Fruit fly (Drosophila melanogaster) whole organism, pupa: ENCODE measurements around the gene Mt2.

Experiments
- CG10348 ChIP-seq: fragments of 200-800 bp; sonication (Bioruptor generic); IDR thresholded peaks from 2 replicates; pipeline ENCODE4 v1.3.6; 2022; ENCODE audit warnings: missing biosample characterization, missing genetic modification characterization
- CG12605 ChIP-seq: fragments of 200-800 bp; sonication (Bioruptor generic); IDR thresholded peaks from 2 replicates; pipeline ENCODE4 v1.3.6; 2022; ENCODE audit warnings: missing biosample characterization, missing genetic modification characterization
- CG13204 ChIP-seq: fragments of 200-800 bp; sonication (Bioruptor generic); optimal IDR thresholded peaks from 2 replicates; lab custom pipeline; 2018; ENCODE audit warnings: missing biosample characterization, mild to moderate bottlenecking, missing genetic modification characterization, moderate library complexity
- CG14655 ChIP-seq: fragments of 200-800 bp; sonication (Bioruptor generic); optimal IDR thresholded peaks from 3 replicates; lab custom pipeline; 2017; ENCODE audit warnings: mild to moderate bottlenecking, missing biosample characterization, missing genetic modification reagents, missing genetic modification characterization
- CG15710 ChIP-seq: fragments of 200-800 bp; sonication (Bioruptor generic); optimal IDR thresholded peaks from 2 replicates; lab custom pipeline; 2018; ENCODE audit warnings: missing biosample characterization, mild to moderate bottlenecking, missing genetic modification characterization, moderate library complexity
- CG17806 ChIP-seq: fragments of 200-800 bp; sonication (Bioruptor generic); optimal IDR thresholded peaks from 2 replicates; lab custom pipeline; 2018; ENCODE audit warnings: missing biosample characterization, mild to moderate bottlenecking, missing genetic modification characterization, moderate library complexity
- CG32121 ChIP-seq: fragments of 200-800 bp; sonication (Bioruptor generic); IDR thresholded peaks from 2 replicates; pipeline ENCODE4 v1.3.6; 2022; ENCODE audit warnings: missing biosample characterization, missing genetic modification characterization
- CG34367 ChIP-seq: fragments of 200-800 bp; sonication (Bioruptor generic); optimal IDR thresholded peaks from 2 replicates; lab custom pipeline; 2018; ENCODE audit warnings: missing biosample characterization, mild to moderate bottlenecking, missing genetic modification characterization
- CG4496 ChIP-seq: fragments of 200-800 bp; sonication (Bioruptor generic); IDR thresholded peaks from 3 replicates; pipeline ENCODE4 v1.3.6; 2022; ENCODE audit warnings: missing biosample characterization, missing genetic modification characterization
- CG8159 ChIP-seq: fragments of 200-800 bp; sonication (Bioruptor generic); optimal IDR thresholded peaks from 3 replicates; lab custom pipeline; 2018; ENCODE audit warnings: missing biosample characterization, mild to moderate bottlenecking, missing genetic modification characterization, moderate library complexity
- CG8301 ChIP-seq: fragments of 200-800 bp; sonication (Bioruptor generic); optimal IDR thresholded peaks from 2 replicates; lab custom pipeline; 2018; ENCODE audit warnings: missing biosample characterization, mild to moderate bottlenecking, missing genetic modification characterization
- CG9948 ChIP-seq: fragments of 200-800 bp; sonication (Bioruptor generic); optimal IDR thresholded peaks from 2 replicates; lab custom pipeline; 2018; ENCODE audit warnings: missing biosample characterization, mild to moderate bottlenecking, missing genetic modification characterization, moderate library complexity
- D1 ChIP-seq: fragments of 200-800 bp; sonication (Bioruptor generic); optimal IDR thresholded peaks from 2 replicates; lab custom pipeline; 2018; ENCODE audit warnings: missing biosample characterization, mild to moderate bottlenecking, missing genetic modification characterization, moderate library complexity
- EcR ChIP-seq: fragments of 200-800 bp; sonication (Bioruptor generic); optimal IDR thresholded peaks from 3 replicates; lab custom pipeline; 2019; ENCODE audit warnings: missing biosample characterization, missing genetic modification characterization, mild to moderate bottlenecking, moderate library complexity, missing genetic modification reagents
- Ets98B ChIP-seq: fragments of 200-800 bp; sonication (Bioruptor generic); IDR thresholded peaks from 2 replicates; pipeline ENCODE4 v1.3.6; 2022; ENCODE audit warnings: missing biosample characterization, missing genetic modification characterization
- Pif1A ChIP-seq: fragments of 200-800 bp; sonication (Bioruptor generic); optimal IDR thresholded peaks from 3 replicates; lab custom pipeline; 2016; ENCODE audit warnings: missing biosample characterization, missing genetic modification characterization
- Pif1B ChIP-seq: fragments of 200-800 bp; sonication (Bioruptor generic); optimal IDR thresholded peaks from 3 replicates; lab custom pipeline; 2016; ENCODE audit warnings: missing biosample characterization, missing genetic modification characterization
- Snoo ChIP-seq: fragments of 200-800 bp; sonication (Bioruptor generic); optimal IDR thresholded peaks from 3 replicates; lab custom pipeline; 2017; ENCODE audit warnings: missing biosample characterization, mild to moderate bottlenecking, missing genetic modification characterization, inconsistent platforms
- fd96Ca ChIP-seq: fragments of 200-800 bp; sonication (Bioruptor generic); IDR thresholded peaks from 3 replicates; pipeline ENCODE4 v1.3.6; 2022; ENCODE audit warnings: missing biosample characterization, missing genetic modification characterization
- gl ChIP-seq: fragments of 200-800 bp; sonication (Bioruptor generic); optimal IDR thresholded peaks from 2 replicates; lab custom pipeline; 2018; ENCODE audit warnings: missing biosample characterization, mild to moderate bottlenecking, missing genetic modification characterization
- rn ChIP-seq: fragments of 200-800 bp; sonication (Bioruptor generic); IDR thresholded peaks from 2 replicates; pipeline ENCODE4 v1.3.6; 2022; ENCODE audit warnings: missing biosample characterization, missing genetic modification characterization

Mt2 gene

dm6 chr2L:12107087-12107486 is 10.8 kb downstream of the Mt2 start:
- no peak for TF ChIP-seq CG9948

dm6 chr2L:12108779-12109564 is 12.6 kb downstream of the Mt2 start, which contains the start of the genes Rab6 and Phae1:
TSS of gene Rab6 (minus strand) at chr2L:12109116.
TSS of gene Phae1 (plus strand) at chr2L:12109417.
- TF ChIP-seq EcR (peak; percentile 90), CG13204 (no peak), CG8159 (tag; lab: Kevin White, UChicago) (peak; percentile 2)

DNA sequence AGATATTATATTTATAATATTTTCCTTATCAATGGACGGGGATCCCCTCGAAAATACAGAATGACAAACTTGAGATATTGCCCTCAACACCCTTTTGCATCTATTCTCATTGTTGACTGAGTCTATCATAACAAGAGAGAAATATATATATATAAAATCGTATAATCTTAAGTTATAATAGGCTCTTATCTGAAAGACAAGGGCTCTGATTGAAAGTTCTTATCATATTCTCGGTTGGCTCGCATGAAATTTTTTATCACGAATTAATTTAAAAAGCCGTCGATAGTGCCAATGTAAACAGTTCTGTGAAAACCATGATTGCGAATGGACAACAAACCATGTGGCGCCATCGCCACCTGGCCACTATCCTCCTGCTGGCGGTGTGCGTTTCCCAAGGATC is 14.5 kb downstream of the Mt2 start, which contains the start of gene Phae2:
Gene Phae2, plus strand, starts transcription at position 301 of the 400 bp plus-strand sequence.
- TF ChIP-seq CG32121 (no peak), Ets98B (GFP tag; lab: Robert Waterston, UW) (no peak), Pif1B (no peak), CG10348 (no peak), Pif1A (GFP tag; lab: Kevin White, UChicago) (no peak), CG12605 (GFP tag; lab: Robert Waterston, UW) (no peak), fd96Ca (GFP tag; lab: Robert Waterston, UW) (no peak)
- TF ChIP-seq, all 21 proteins: peak for 0

DNA sequence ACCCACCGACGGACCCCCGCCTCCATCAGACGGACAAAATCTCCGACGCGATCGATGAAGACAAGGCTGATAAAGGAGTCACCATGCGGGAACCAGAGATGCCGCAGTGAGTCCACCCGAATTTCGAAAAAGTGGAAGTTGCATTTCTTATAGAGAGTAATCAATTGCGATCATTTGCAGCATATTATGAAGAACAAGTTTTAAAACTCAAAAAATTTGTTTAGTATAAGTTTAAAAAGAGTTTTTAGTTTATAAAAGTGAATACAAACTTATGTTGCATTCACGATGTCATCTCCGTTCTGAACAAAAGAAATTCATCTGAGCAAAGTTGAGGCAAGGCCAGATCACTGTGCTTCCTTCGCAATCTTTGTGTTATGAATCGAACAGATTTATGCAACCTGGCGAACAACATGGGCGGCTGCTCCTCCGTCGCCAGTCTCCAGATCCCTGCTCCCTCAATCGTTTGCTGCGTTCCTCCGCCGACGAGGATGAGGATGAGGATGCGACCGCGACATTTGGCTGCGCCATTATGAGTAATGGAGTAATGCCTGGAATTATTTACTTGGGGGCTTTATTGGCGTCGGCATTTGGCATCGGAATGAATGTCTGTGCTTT is 16.7 kb downstream of the Mt2 start:
- no peak for TF ChIP-seq CG4496 (GFP tag; lab: Robert Waterston, UW)
- peak; percentile 26 for TF ChIP-seq Snoo (tag; lab: Kevin White, UChicago)
- no peak for TF ChIP-seq rn (GFP tag; lab: Robert Waterston, UW)
- TF ChIP-seq CG8159 (tag; lab: Kevin White, UChicago) = peak; percentile 28
- no peak for TF ChIP-seq CG10348
- TF ChIP-seq, all 21 proteins: peak for 2

DNA sequence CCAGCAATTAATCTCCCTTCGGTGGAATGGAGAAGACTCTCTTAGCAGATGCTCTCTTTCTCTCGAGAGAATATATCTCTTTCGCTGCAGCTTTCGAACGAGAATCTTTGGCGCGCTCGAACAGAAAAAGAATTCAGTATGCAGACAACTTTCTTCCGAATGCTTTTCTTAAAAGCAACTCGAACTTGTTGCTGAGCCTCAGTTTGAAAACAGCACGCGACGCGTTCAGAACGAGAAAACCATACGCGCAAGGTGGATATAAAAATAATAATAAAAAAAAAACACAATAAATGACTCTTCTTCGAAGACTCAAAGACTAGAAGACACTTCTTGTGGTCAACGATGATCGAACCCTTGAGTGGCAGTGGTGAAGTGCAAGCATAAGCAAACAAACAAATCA is 17.8 kb downstream of the Mt2 start, which contains the start of gene CG17211:
Gene CG17211, plus strand, starts transcription at position 202 of the 400 bp plus-strand sequence.
- TF ChIP-seq Ets98B (GFP tag; lab: Robert Waterston, UW) (no peak), CG4496 (GFP tag; lab: Robert Waterston, UW) (no peak), CG14655 (GFP tag; lab: Kevin White, UChicago) (no peak), Snoo (tag; lab: Kevin White, UChicago) (no peak), CG32121 (no peak), CG17806 (no peak), CG12605 (GFP tag; lab: Robert Waterston, UW) (no peak), fd96Ca (GFP tag; lab: Robert Waterston, UW) (no peak), CG13204 (no peak), Pif1A (GFP tag; lab: Kevin White, UChicago) (no peak), gl (tag; lab: Kevin White, UChicago) (no peak), D1 (no peak), EcR (no peak), CG9948 (no peak), CG8301 (tag; lab: Kevin White, UChicago) (no peak), CG15710 (no peak), CG8159 (tag; lab: Kevin White, UChicago) (no peak), rn (GFP tag; lab: Robert Waterston, UW) (no peak), Pif1B (no peak)

DNA sequence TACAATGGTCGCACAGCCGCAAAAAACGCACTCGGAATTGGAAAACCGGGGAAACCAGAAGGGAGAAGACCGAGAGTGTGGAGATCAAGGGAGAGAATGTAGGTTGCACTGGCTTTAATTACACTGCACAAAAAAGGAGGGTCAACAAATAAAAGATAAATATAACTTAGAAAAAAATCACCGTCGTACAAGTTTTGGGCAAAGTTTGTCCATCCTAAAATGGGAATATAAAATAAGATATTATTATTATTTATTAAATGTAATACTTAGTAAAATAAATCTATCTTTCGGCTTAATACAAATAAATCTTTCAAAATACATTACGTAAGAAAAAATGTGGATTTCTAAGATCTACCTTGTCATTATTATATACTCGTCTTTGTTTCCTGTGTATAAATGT is 19.5 kb downstream of the Mt2 start:
- TF ChIP-seq Ets98B (GFP tag; lab: Robert Waterston, UW) (no peak), rn (GFP tag; lab: Robert Waterston, UW) (no peak), CG12605 (GFP tag; lab: Robert Waterston, UW) (no peak), CG14655 (GFP tag; lab: Kevin White, UChicago) (peak; percentile 53), fd96Ca (GFP tag; lab: Robert Waterston, UW) (no peak), CG15710 (no peak), Pif1B (no peak), CG8301 (tag; lab: Kevin White, UChicago) (peak; percentile 23), CG32121 (no peak), EcR (no peak), CG9948 (no peak), CG10348 (no peak), CG34367 (tag; lab: Kevin White, UChicago) (no peak), CG13204 (no peak), CG4496 (GFP tag; lab: Robert Waterston, UW) (no peak), CG8159 (tag; lab: Kevin White, UChicago) (no peak)
- TF ChIP-seq, all 21 proteins: peak for 2

- TF ChIP-seq CG13204 = no peak
- no peak for TF ChIP-seq CG10348
- TF ChIP-seq D1 = no peak
- TF ChIP-seq Pif1B = no peak
- no peak for TF ChIP-seq CG32121
- TF ChIP-seq Ets98B (GFP tag; lab: Robert Waterston, UW) = no peak
- no peak for TF ChIP-seq Pif1A (GFP tag; lab: Kevin White, UChicago)
- peak; percentile 36 for TF ChIP-seq CG8301 (tag; lab: Kevin White, UChicago)
- peak; percentile 69 for TF ChIP-seq CG14655 (GFP tag; lab: Kevin White, UChicago)
- TF ChIP-seq CG12605 (GFP tag; lab: Robert Waterston, UW) = no peak
- no peak for TF ChIP-seq CG15710
- TF ChIP-seq EcR = no peak
- no peak for TF ChIP-seq fd96Ca (GFP tag; lab: Robert Waterston, UW)
- no peak for TF ChIP-seq CG34367 (tag; lab: Kevin White, UChicago)
- no peak for TF ChIP-seq CG4496 (GFP tag; lab: Robert Waterston, UW)
- no peak for TF ChIP-seq gl (tag; lab: Kevin White, UChicago)
- TF ChIP-seq CG8159 (tag; lab: Kevin White, UChicago) = peak; percentile 37
- TF ChIP-seq rn (GFP tag; lab: Robert Waterston, UW) = no peak
- TF ChIP-seq CG17806 = no peak
- no peak for TF ChIP-seq Snoo (tag; lab: Kevin White, UChicago)
- TF ChIP-seq CG9948 = peak; percentile 24
These were observed 23.7 kb downstream of the Mt2 start for dm6 chr2L:12120000-12120399.
